Comparison of ENCODE assay signal across 5 worm cellular contexts in the genomic region with DNA sequence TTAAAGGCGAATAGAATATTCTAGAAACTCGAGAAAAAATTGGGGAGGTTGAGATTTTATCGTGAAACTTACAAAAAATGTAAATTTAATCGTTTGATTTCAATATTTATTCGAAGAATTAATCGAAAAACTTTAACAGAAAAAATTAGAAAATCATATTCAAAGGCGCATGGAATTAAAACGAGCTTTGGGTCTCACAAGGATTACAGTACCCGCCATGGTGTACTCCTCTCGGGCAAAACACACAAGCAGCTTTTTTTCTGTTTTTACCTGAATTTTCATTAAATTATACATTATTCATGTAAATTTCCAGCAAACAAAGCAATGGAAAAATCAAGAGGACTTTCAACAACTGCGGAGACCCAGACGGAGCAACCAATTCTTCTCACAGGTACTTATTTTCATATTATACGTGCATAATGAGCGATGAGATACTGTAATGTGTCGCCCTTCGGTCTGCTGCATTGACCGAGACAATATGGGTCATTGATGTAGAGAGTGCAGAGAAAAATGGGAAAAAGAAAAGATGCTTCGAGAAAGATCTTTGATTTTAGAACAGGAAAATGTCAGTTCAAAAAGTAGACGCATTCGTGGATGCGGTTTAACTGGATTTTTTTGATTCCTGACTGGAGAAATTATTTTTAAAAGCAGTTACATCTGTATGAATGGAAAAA.
TF ChIP-seq lines count a peak whose summit lies in the region.

F53C11.4 (minus strand) TSS at position 128 of the 674 bp plus-strand sequence.
F53C11.5 (plus strand) TSS at position 325 of the 674 bp plus-strand sequence.

TF ChIP-seq in whole organism, L1 larva, 84 proteins besides CTCF, POLR2A, EP300 and RAD21 (continued from another document and continues in another):
- TF ChIP-seq dsc-1 (tag; optimal IDR thresholded peaks at IDR 0.05; lab: Kevin White, UChicago) (peak; percentile 2), dpl-1 (GFP tag; optimal IDR thresholded peaks at IDR 0.05; lab: Kevin White, UChicago) (peak in 1 of 3 experiments; percentile 12), nhr-47 (tag; optimal IDR thresholded peaks at IDR 0.05; lab: Kevin White, UChicago) (no peak), C34B4.2 (tag; optimal IDR thresholded peaks at IDR 0.05; lab: Kevin White, UChicago) (no peak), ceh-8 (GFP tag; optimal IDR thresholded peaks at IDR 0.05; lab: Kevin White, UChicago) (no peak), snpc-4 (tag; optimal IDR thresholded peaks at IDR 0.05; lab: Kevin White, UChicago) (no peak), pqm-1 (tag; optimal IDR thresholded peaks at IDR 0.05; lab: Kevin White, UChicago) (peak; percentile 23), lir-3 (tag; optimal IDR thresholded peaks at IDR 0.05; lab: Kevin White, UChicago; ENCODE audit: poor library complexity) (peak; percentile 15), F16B12.6 (tag; optimal IDR thresholded peaks at IDR 0.05; lab: Kevin White, UChicago) (no peak), nhr-237 (tag; optimal IDR thresholded peaks at IDR 0.05; lab: Kevin White, UChicago) (no peak), elt-3 (tag; optimal IDR thresholded peaks at IDR 0.05; lab: Kevin White, UChicago) (peak in 2 of 6 experiments; percentile 31 to 40), fkh-8 (tag; optimal IDR thresholded peaks at IDR 0.05; lab: Kevin White, UChicago) (no peak), mef-2 (tag; optimal IDR thresholded peaks at IDR 0.05; lab: Kevin White, UChicago) (no peak), unc-30 (tag; optimal IDR thresholded peaks at IDR 0.05; lab: Kevin White, UChicago) (no peak), mdl-1 (tag; optimal IDR thresholded peaks at IDR 0.05; lab: Kevin White, UChicago) (peak in 1 of 2 experiments; percentile 39), nhr-84 (tag; optimal IDR thresholded peaks at IDR 0.05; lab: Kevin White, UChicago) (no peak), hpl-2 (GFP tag; optimal IDR thresholded peaks at IDR 0.05; lab: Kevin White, UChicago) (no peak), unc-98 (GFP tag; IDR thresholded peaks at IDR 0.05; lab: Robert Waterston, UW) (no peak), snu-23 (GFP tag; optimal IDR thresholded peaks at IDR 0.05; lab: Kevin White, UChicago) (peak; percentile 17), nhr-85 (tag; lab: Kevin White, UChicago) (no peak), rnt-1 (tag; optimal IDR thresholded peaks at IDR 0.05; lab: Kevin White, UChicago) (peak; percentile 34), jun-1 (tag; optimal IDR thresholded peaks at IDR 0.05; lab: Kevin White, UChicago) (peak; percentile 30), hlh-4 (tag; optimal IDR thresholded peaks at IDR 0.05; lab: Kevin White, UChicago) (no peak), unc-62 (GFP tag; optimal IDR thresholded peaks at IDR 0.05; lab: Kevin White, UChicago) (no peak), sox-4 (tag; optimal IDR thresholded peaks at IDR 0.05; lab: Kevin White, UChicago) (no peak)

TF ChIP-seq in whole organism, L2 larva, 48 proteins besides CTCF, POLR2A, EP300 and RAD21 (continued from another document):
- TF ChIP-seq skn-1 (tag; optimal IDR thresholded peaks at IDR 0.05; lab: Kevin White, UChicago), result no peak
- peak; percentile 49 for TF ChIP-seq crh-2 (tag; optimal IDR thresholded peaks at IDR 0.05; lab: Kevin White, UChicago)
- TF ChIP-seq lin-11 (tag; optimal IDR thresholded peaks at IDR 0.05; lab: Kevin White, UChicago), result no peak
- TF ChIP-seq nhr-11 (tag; optimal IDR thresholded peaks at IDR 0.05; lab: Kevin White, UChicago), result no peak
- TF ChIP-seq nhr-237 (tag; optimal IDR thresholded peaks at IDR 0.05; lab: Kevin White, UChicago), result no peak
- TF ChIP-seq ama-1 (optimal IDR thresholded peaks at IDR 0.05; lab: Kevin White, UChicago), result peak; percentile 32
- peak; percentile 59 for TF ChIP-seq fos-1 (tag; optimal IDR thresholded peaks at IDR 0.05; lab: Kevin White, UChicago)
- no peak for TF ChIP-seq dmd-4 (tag; optimal IDR thresholded peaks at IDR 0.05; lab: Kevin White, UChicago)
- TF ChIP-seq egl-27 (tag; optimal IDR thresholded peaks at IDR 0.05; lab: Kevin White, UChicago), result peak; percentile 0

TF ChIP-seq in whole organism, L3 larva, 47 proteins besides CTCF, POLR2A, EP300 and RAD21 (continued from another document):
- TF ChIP-seq ceh-16 (tag; optimal IDR thresholded peaks at IDR 0.05; lab: Kevin White, UChicago) (no peak), ZK546.5 (tag; optimal IDR thresholded peaks at IDR 0.05; lab: Kevin White, UChicago) (no peak), lsy-12 (tag; optimal IDR thresholded peaks at IDR 0.05; lab: Kevin White, UChicago) (peak; percentile 36), elt-2 (tag; optimal IDR thresholded peaks at IDR 0.05; lab: Kevin White, UChicago) (peak; percentile 69), pha-4 (tag; optimal IDR thresholded peaks at IDR 0.05; lab: Kevin White, UChicago) (peak; percentile 88), elt-3 (tag; optimal IDR thresholded peaks at IDR 0.05; lab: Kevin White, UChicago) (no peak), aly-2 (tag; optimal IDR thresholded peaks at IDR 0.05; lab: Kevin White, UChicago) (no peak), R02D3.7 (tag; optimal IDR thresholded peaks at IDR 0.05; lab: Kevin White, UChicago) (no peak), pqm-1 (tag; optimal IDR thresholded peaks at IDR 0.05; lab: Kevin White, UChicago) (peak; percentile 46), ama-1 (optimal IDR thresholded peaks at IDR 0.05; lab: Kevin White, UChicago) (peak; percentile 29), nfya-1 (tag; optimal IDR thresholded peaks at IDR 0.05; lab: Kevin White, UChicago; ENCODE audit: insufficient read depth) (peak; percentile 45), nhr-43 (tag; optimal IDR thresholded peaks at IDR 0.05; lab: Kevin White, UChicago; ENCODE audit: poor library complexity, severe bottlenecking) (no peak), sea-2 (GFP tag; optimal IDR thresholded peaks at IDR 0.05; lab: Kevin White, UChicago) (no peak), fkh-2 (tag; optimal IDR thresholded peaks at IDR 0.05; lab: Kevin White, UChicago) (no peak), egl-5 (tag; optimal IDR thresholded peaks at IDR 0.05; lab: Kevin White, UChicago) (no peak), jun-1 (tag; optimal IDR thresholded peaks at IDR 0.05; lab: Kevin White, UChicago) (peak; percentile 66), nhr-28 (tag; optimal IDR thresholded peaks at IDR 0.05; lab: Kevin White, UChicago) (no peak)

TF ChIP-seq in whole organism, L4 larva, 104 proteins besides CTCF, POLR2A, EP300 and RAD21 (continued from another document and continues in another):
- no peak for TF ChIP-seq ceh-28 (tag; optimal IDR thresholded peaks at IDR 0.05; lab: Kevin White, UChicago)
- TF ChIP-seq ceh-44 (GFP tag; IDR thresholded peaks at IDR 0.05; lab: Robert Waterston, UW), result no peak
- TF ChIP-seq zip-2 (tag; optimal IDR thresholded peaks at IDR 0.05; lab: Kevin White, UChicago), result no peak
- no peak for TF ChIP-seq saeg-2 (GFP tag; IDR thresholded peaks at IDR 0.05; lab: Robert Waterston, UW)
- no peak for TF ChIP-seq Y48G9A.11 (GFP tag; IDR thresholded peaks at IDR 0.05; lab: Robert Waterston, UW)
- TF ChIP-seq hlh-30 (tag; optimal IDR thresholded peaks at IDR 0.05; lab: Kevin White, UChicago; ENCODE audit: insufficient read depth), result peak; percentile 16
- TF ChIP-seq unc-39 (tag; optimal IDR thresholded peaks at IDR 0.05; lab: Kevin White, UChicago), result no peak
- TF ChIP-seq nhr-25 (tag; optimal IDR thresholded peaks at IDR 0.05; lab: Kevin White, UChicago; ENCODE audit: borderline replicate concordance, insufficient read depth), result no peak
- TF ChIP-seq jun-1 (tag; optimal IDR thresholded peaks at IDR 0.05; lab: Kevin White, UChicago), result no peak
- no peak for TF ChIP-seq egl-27 (tag; optimal IDR thresholded peaks at IDR 0.05; lab: Kevin White, UChicago)
- TF ChIP-seq daf-16 (GFP tag; optimal IDR thresholded peaks at IDR 0.05; lab: Kevin White, UChicago), result no peak
- peak; percentile 85 for TF ChIP-seq daf-16 (tag; optimal IDR thresholded peaks at IDR 0.05; lab: Kevin White, UChicago)
- no peak for TF ChIP-seq mdl-1 (tag; optimal IDR thresholded peaks at IDR 0.05; lab: Kevin White, UChicago)
- TF ChIP-seq mxl-2 (GFP tag; conservative IDR thresholded peaks at IDR 0.05; lab: Robert Waterston, UW), result no peak
- no peak for TF ChIP-seq madf-5 (GFP tag; IDR thresholded peaks at IDR 0.05; lab: Robert Waterston, UW)
- TF ChIP-seq lin-38 (GFP tag; IDR thresholded peaks at IDR 0.05; lab: Robert Waterston, UW), result 0 out of 2 replicates have a peak, but pooled peaks have one; percentile 31
- no peak for TF ChIP-seq nhr-41 (GFP tag; IDR thresholded peaks at IDR 0.05; lab: Robert Waterston, UW)
- no peak for TF ChIP-seq lin-15B (tag; optimal IDR thresholded peaks at IDR 0.05; lab: Kevin White, UChicago)
- peak in 1 of 2 experiments; percentile 71 for TF ChIP-seq unc-62 (GFP tag; optimal IDR thresholded peaks at IDR 0.05 in 1 of 2; lab: Kevin White, UChicago)
- no peak for TF ChIP-seq unc-62 (tag; optimal IDR thresholded peaks at IDR 0.05; lab: Kevin White, UChicago)
- peak; percentile 9 for TF ChIP-seq rbr-2 (tag; optimal IDR thresholded peaks at IDR 0.05; lab: Kevin White, UChicago)
- peak; percentile 67 for TF ChIP-seq nhr-48 (tag; optimal IDR thresholded peaks at IDR 0.05; lab: Kevin White, UChicago)
- no peak for TF ChIP-seq cey-2 (tag; optimal IDR thresholded peaks at IDR 0.05; lab: Kevin White, UChicago; ENCODE audit: borderline replicate concordance, insufficient read depth)
- TF ChIP-seq dmd-9 (GFP tag; IDR thresholded peaks at IDR 0.05; lab: Robert Waterston, UW), result no peak
- no peak for TF ChIP-seq vab-7 (GFP tag; IDR thresholded peaks at IDR 0.05; lab: Robert Waterston, UW)
- no peak for TF ChIP-seq lin-39 (tag; optimal IDR thresholded peaks at IDR 0.05; lab: Kevin White, UChicago)
- peak; percentile 57 for TF ChIP-seq mes-2 (tag; optimal IDR thresholded peaks at IDR 0.05; lab: Kevin White, UChicago; ENCODE audit: poor library complexity, severe bottlenecking)
- TF ChIP-seq daf-19 (GFP tag; conservative IDR thresholded peaks at IDR 0.05; lab: Robert Waterston, UW), result no peak
- no peak for TF ChIP-seq ctbp-1 (GFP tag; IDR thresholded peaks at IDR 0.05; lab: Robert Waterston, UW)
- no peak for TF ChIP-seq spr-3 (GFP tag; optimal IDR thresholded peaks at IDR 0.05; lab: Kevin White, UChicago)
- peak in 1 of 2 experiments; percentile 86 for TF ChIP-seq lsy-2 (tag; optimal IDR thresholded peaks at IDR 0.05; lab: Kevin White, UChicago)
- TF ChIP-seq skn-1 (tag; optimal IDR thresholded peaks at IDR 0.05; lab: Kevin White, UChicago), result no peak
- TF ChIP-seq pqm-1 (tag; optimal IDR thresholded peaks at IDR 0.05; lab: Kevin White, UChicago), result no peak
- TF ChIP-seq set-16 (GFP tag; IDR thresholded peaks at IDR 0.05; lab: Robert Waterston, UW), result no peak
- TF ChIP-seq zip-11 (GFP tag; IDR thresholded peaks at IDR 0.05; lab: Robert Waterston, UW), result no peak
- no peak for TF ChIP-seq F37D6.2 (tag; optimal IDR thresholded peaks at IDR 0.05; lab: Kevin White, UChicago)
- TF ChIP-seq Y5F2A.4 (GFP tag; optimal IDR thresholded peaks at IDR 0.05; lab: Kevin White, UChicago), result no peak
- TF ChIP-seq hif-1 (tag; optimal IDR thresholded peaks at IDR 0.05; lab: Kevin White, UChicago), result peak in 1 of 2 experiments; percentile 79
- no peak for TF ChIP-seq aha-1 (tag; lab: Kevin White, UChicago)
- no peak for TF ChIP-seq daf-8 (GFP tag; IDR thresholded peaks at IDR 0.05; lab: Robert Waterston, UW)

TF ChIP-seq in whole organism, young adult, 124 proteins besides CTCF, POLR2A, EP300 and RAD21 (continued from another document):
- TF ChIP-seq ama-1 (optimal IDR thresholded peaks at IDR 0.05; lab: Kevin White, UChicago), result no peak
- no peak for TF ChIP-seq ama-1 (GFP tag; optimal IDR thresholded peaks at IDR 0.05; lab: Kevin White, UChicago)
TF ChIP-seq in whole organism, young adult: peak in this region for 17.
